Fruit fly (Drosophila melanogaster): ENCODE measurements around the gene eRF1.

Gene eRF1

DNA sequence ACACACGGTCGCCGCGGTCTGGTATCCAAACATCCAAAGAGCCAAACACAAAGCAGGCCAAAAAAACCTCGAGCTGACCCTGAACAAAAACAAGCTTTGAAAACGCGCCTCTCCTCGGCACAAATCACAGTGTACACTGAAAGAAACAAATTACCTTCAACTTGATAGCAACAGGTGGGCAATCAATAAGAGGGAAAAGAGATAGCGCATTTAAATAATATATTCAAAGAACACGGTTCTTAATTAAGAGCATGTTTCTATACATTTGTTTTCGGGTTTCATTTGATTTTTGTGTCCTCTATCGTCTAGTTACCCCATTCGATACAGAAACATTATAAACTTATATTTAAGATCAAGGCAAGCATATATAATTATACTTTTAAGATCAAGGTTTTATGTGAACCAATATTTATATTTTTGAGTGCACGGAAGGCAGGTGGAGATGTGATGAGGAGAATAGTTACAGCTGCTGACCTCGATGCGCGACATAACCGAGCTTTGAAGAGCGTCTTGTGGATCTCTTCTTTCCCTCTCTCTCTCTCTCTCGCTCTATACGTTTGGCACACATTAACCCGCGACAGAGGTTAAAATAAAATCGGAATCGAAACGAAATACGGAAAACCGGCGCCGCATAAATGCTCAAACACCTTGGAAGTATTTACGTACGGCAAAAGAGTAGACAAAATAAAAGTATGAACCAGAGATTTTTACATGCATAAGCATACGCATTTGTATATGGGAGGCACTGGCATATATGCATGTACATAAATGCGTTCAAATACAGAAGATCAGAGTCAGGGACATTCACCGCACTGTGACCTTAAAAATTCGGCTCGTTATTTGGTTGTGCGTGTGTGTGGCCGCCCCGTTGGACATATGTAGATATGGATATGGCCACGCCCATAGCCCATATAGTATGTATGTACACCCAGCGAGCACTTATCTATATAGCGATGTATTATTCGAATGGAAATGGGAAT is 50.4 kb downstream of the eRF1 start (continued):
- TF ChIP-seq Sry-δ (GFP tag; optimal IDR thresholded peaks at IDR 0.05) (peak; percentile 26), ATbp (GFP tag; optimal IDR thresholded peaks at IDR 0.05) (peak; percentile 85), Abd-B (GFP tag; optimal IDR thresholded peaks at IDR 0.05) (peak; percentile 69), nerfin-1 (tag; optimal IDR thresholded peaks at IDR 0.05) (peak; percentile 84), Bdp1 (GFP tag; optimal IDR thresholded peaks at IDR 0.05) (peak; percentile 63), CG31388 (GFP tag; optimal IDR thresholded peaks at IDR 0.05) (peak; percentile 67), MESR4 (GFP tag; optimal IDR thresholded peaks at IDR 0.05) (peak; percentile 3), dpn (GFP tag; optimal IDR thresholded peaks at IDR 0.05) (peak; percentile 77 to 84), esg (GFP tag; conservative IDR thresholded peaks at IDR 0.05) (peak; percentile 78), Awh (GFP tag; IDR thresholded peaks at IDR 0.05) (peak; percentile 80), BtbVII (GFP tag; optimal IDR thresholded peaks at IDR 0.05) (peak; percentile 87), NK7.1 (GFP tag; optimal IDR thresholded peaks at IDR 0.05) (peak; percentile 54), CG3065 (GFP tag; optimal IDR thresholded peaks at IDR 0.05) (peak; percentile 33), lilli (GFP tag; optimal IDR thresholded peaks at IDR 0.05) (peak; percentile 89), CG15479 (GFP tag; optimal IDR thresholded peaks at IDR 0.05) (no peak), CG13123 (GFP tag; optimal IDR thresholded peaks at IDR 0.05) (peak; percentile 42), CG18764 (GFP tag; optimal IDR thresholded peaks at IDR 0.05) (peak; percentile 60), slbo (GFP tag; IDR thresholded peaks at IDR 0.05) (peak; percentile 78), CG12219 (GFP tag; optimal IDR thresholded peaks at IDR 0.05) (peak; percentile 85), NC2β (GFP tag; optimal IDR thresholded peaks at IDR 0.05) (peak; percentile 50), CG5245 (GFP tag; optimal IDR thresholded peaks at IDR 0.05) (peak; percentile 70), CTCF (GFP tag; optimal IDR thresholded peaks at IDR 0.05) (peak; percentile 41), CG4707 (GFP tag; optimal IDR thresholded peaks at IDR 0.05) (peak; percentile 54), Mes4 (GFP tag; optimal IDR thresholded peaks at IDR 0.05) (peak; percentile 42), cato (GFP tag; optimal IDR thresholded peaks at IDR 0.05; ENCODE audit: borderline replicate concordance) (peak; percentile 64), pb (GFP tag; optimal IDR thresholded peaks at IDR 0.05) (peak; percentile 38), ato (GFP tag; IDR thresholded peaks at IDR 0.05; ENCODE audit: partially characterized antibody) (no peak), CG43689 (GFP tag; IDR thresholded peaks at IDR 0.05) (0 out of 2 replicates have a peak, but pooled peaks have one; percentile 24), al (GFP tag; IDR thresholded peaks at IDR 0.05) (peak; percentile 73), ap (GFP tag; IDR thresholded peaks at IDR 0.05) (peak; percentile 50), croc (GFP tag; conservative IDR thresholded peaks at IDR 0.05) (peak; percentile 36; the same call in 2 of the 3 replicates), B-H2 (GFP tag; optimal IDR thresholded peaks at IDR 0.05) (no peak), inv (GFP tag; IDR thresholded peaks at IDR 0.05; ENCODE audit: partially characterized antibody) (no peak), Elba2 (GFP tag; optimal IDR thresholded peaks at IDR 0.05) (peak; percentile 5), CG7271 (tag; optimal IDR thresholded peaks at IDR 0.05) (peak; percentile 25), CG1792 (GFP tag; optimal IDR thresholded peaks at IDR 0.05) (peak; percentile 41), CG2199 (GFP tag; IDR thresholded peaks at IDR 0.05) (no peak; the same call in 2 of the 3 replicates), CG7745 (tag; optimal IDR thresholded peaks at IDR 0.05) (no peak), CG15269 (tag; optimal IDR thresholded peaks at IDR 0.05) (peak; percentile 92), Ptx1 (GFP tag; IDR thresholded peaks at IDR 0.05) (peak; percentile 85), CG10366 (GFP tag; IDR thresholded peaks at IDR 0.05) (peak; percentile 67), CG7928 (GFP tag; optimal IDR thresholded peaks at IDR 0.05) (peak; percentile 51), corto (GFP tag; optimal IDR thresholded peaks at IDR 0.05) (peak; percentile 71), CG6765 (GFP tag; optimal IDR thresholded peaks at IDR 0.05) (peak; percentile 78), Fer1 (GFP tag; optimal IDR thresholded peaks at IDR 0.05) (peak; percentile 85), CG9215 (GFP tag; IDR thresholded peaks at IDR 0.05) (peak; percentile 67), Asciz (GFP tag; optimal IDR thresholded peaks at IDR 0.05) (peak; percentile 89), exex (tag; optimal IDR thresholded peaks at IDR 0.05) (peak; percentile 55), CG2116 (GFP tag; optimal IDR thresholded peaks at IDR 0.05) (peak; percentile 39)

All from whole organism, embryonic.